Worm (Caenorhabditis elegans): ENCODE measurements around the gene T02D1.7.

T02D1.7 gene

DNA sequence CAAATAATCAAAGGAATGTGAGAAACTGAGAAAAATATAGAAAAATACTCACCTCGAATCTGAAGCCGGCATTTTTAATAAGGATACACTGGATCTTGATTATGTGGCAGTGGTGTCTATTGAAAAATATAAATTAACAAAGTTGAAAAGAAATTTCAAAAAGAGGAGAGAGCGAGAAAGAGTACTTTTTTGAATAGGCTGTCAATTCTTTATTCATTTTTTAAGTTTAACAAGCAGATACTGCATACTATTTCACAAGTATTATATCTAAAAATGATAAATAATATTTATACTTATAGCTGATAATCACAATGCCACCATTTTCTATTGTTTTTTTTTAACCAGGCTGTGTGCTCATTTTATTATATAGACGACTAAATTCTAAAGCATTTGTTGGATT lies 10.8 kb upstream of the T02D1.7 start, which contains the start of gene npr-26:
Gene npr-26, minus strand, starts transcription at position 101 of the 400 bp plus-strand sequence.
- TF ChIP-seq drap-1 (GFP tag; optimal IDR thresholded peaks at IDR 0.05), result no peak
- TF ChIP-seq nhr-76 (tag; optimal IDR thresholded peaks at IDR 0.05), result no peak
- TF ChIP-seq ces-1 (GFP tag; optimal IDR thresholded peaks at IDR 0.05), result no peak
- TF ChIP-seq snpc-4 (tag; optimal IDR thresholded peaks at IDR 0.05), result no peak
- no peak for TF ChIP-seq bed-3 (GFP tag; optimal IDR thresholded peaks at IDR 0.05)
- no peak for TF ChIP-seq lin-13 (tag; optimal IDR thresholded peaks at IDR 0.05)
- no peak for TF ChIP-seq unc-39 (tag; optimal IDR thresholded peaks at IDR 0.05)
- TF ChIP-seq mep-1 (tag; optimal IDR thresholded peaks at IDR 0.05), result no peak
- TF ChIP-seq mls-2 (tag; optimal IDR thresholded peaks at IDR 0.05), result no peak
- no peak for TF ChIP-seq elt-1 (tag; optimal IDR thresholded peaks at IDR 0.05; ENCODE audit: borderline replicate concordance, insufficient read depth)
- no peak for TF ChIP-seq ceh-39 (tag; optimal IDR thresholded peaks at IDR 0.05)
- TF ChIP-seq cnd-1 (tag; optimal IDR thresholded peaks at IDR 0.05), result no peak
- TF ChIP-seq ceh-43 (GFP tag; optimal IDR thresholded peaks at IDR 0.05), result no peak
- no peak for TF ChIP-seq blmp-1 (tag; optimal IDR thresholded peaks at IDR 0.05)
- TF ChIP-seq ceh-83 (GFP tag; optimal IDR thresholded peaks at IDR 0.05), result no peak
- no peak for TF ChIP-seq hlh-1 (tag; optimal IDR thresholded peaks at IDR 0.05)
- TF ChIP-seq ztf-11 (tag; optimal IDR thresholded peaks at IDR 0.05), result no peak
- no peak for TF ChIP-seq M03D4.4 (tag; optimal IDR thresholded peaks at IDR 0.05)

DNA sequence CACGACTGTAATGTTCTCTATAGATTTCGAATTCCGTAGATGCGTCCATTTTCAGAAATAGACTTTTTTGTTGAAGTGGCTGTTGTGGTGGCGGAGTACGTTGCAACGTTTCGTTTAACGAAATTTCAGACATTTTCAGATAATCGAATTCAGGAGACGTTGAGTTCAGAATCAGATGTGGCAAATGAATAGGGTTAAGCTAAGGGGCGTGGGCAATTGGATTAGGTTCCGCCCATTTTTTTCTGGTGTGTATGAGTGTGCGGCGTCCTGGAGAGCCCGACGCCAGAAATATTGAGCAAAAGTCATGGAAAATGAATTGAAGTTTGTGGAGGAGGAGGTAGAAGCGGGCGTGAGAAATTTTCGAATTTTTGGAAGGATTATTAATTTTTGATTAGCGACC lies 6.4 kb upstream of the T02D1.7 start:
- TF ChIP-seq ceh-43 (GFP tag; optimal IDR thresholded peaks at IDR 0.05) (no peak), pha-4 (tag; optimal IDR thresholded peaks at IDR 0.05) (no peak), M03D4.4 (tag; optimal IDR thresholded peaks at IDR 0.05) (no peak), unc-39 (tag; optimal IDR thresholded peaks at IDR 0.05) (no peak)

DNA sequence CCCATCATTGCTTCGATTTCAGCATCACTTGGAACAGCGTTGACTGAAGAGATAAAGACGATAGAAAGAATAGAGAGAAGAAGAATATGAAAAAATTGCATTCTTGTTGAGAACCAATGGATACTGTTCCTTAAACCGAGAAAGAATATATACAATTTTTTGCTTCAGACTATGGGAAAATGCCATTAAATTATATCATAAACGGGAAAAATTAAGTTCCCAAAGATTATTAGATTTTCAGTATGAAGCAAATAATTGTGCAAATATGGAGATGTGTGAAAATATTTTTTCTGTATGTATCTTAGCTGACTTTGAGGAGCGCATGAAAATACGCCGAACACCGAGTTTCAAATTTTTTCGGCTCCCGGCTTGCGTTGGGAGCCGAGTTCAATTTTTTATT lies 566 bp upstream of the T02D1.7 start, which contains the start of gene T02D1.9:
Gene T02D1.9, minus strand, starts transcription at position 101 of the 400 bp plus-strand sequence.
- TF ChIP-seq nhr-2 (tag; optimal IDR thresholded peaks at IDR 0.05), result no peak
- no peak for TF ChIP-seq ceh-43 (GFP tag; optimal IDR thresholded peaks at IDR 0.05)
- no peak for TF ChIP-seq ces-1 (GFP tag; optimal IDR thresholded peaks at IDR 0.05)
- no peak for TF ChIP-seq sptf-1 (tag; optimal IDR thresholded peaks at IDR 0.05)
- no peak for TF ChIP-seq ztf-11 (tag; optimal IDR thresholded peaks at IDR 0.05)
- no peak for TF ChIP-seq tbx-8 (GFP tag; optimal IDR thresholded peaks at IDR 0.05)
- TF ChIP-seq blmp-1 (tag; optimal IDR thresholded peaks at IDR 0.05), result no peak

DNA sequence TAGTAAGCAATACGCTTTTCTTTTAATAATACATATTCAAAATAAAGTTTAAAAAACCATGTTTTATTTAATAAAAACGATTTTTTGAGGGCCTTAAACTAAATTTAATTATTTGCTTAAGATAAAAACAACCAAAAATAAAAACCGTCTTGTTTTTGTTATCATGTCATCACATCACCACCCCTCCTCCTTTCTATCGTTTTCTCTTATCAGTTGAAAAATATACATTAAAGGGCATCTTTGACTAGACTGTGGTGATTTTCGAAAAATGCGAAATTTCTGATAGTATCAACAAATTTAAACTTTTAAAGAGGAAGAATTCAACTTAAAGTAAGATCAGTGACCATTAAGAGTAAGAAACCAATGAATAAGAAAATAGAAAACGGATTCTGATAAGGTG lies 806 bp downstream of the T02D1.7 start:
- TF ChIP-seq elt-3 (tag; optimal IDR thresholded peaks at IDR 0.05), result no peak
- no peak for TF ChIP-seq ces-1 (GFP tag; optimal IDR thresholded peaks at IDR 0.05)
- no peak for TF ChIP-seq mep-1 (tag; optimal IDR thresholded peaks at IDR 0.05)
- TF ChIP-seq sptf-1 (tag; optimal IDR thresholded peaks at IDR 0.05), result no peak
- no peak for TF ChIP-seq cnd-1 (tag; optimal IDR thresholded peaks at IDR 0.05)
- TF ChIP-seq unc-120 (tag; optimal IDR thresholded peaks at IDR 0.05; ENCODE audit: poor library complexity, severe bottlenecking), result no peak
- TF ChIP-seq ham-2 (GFP tag; optimal IDR thresholded peaks at IDR 0.05), result no peak
- TF ChIP-seq flh-1 (GFP tag; optimal IDR thresholded peaks at IDR 0.05), result no peak
- no peak for TF ChIP-seq blmp-1 (tag; optimal IDR thresholded peaks at IDR 0.05)
- no peak for TF ChIP-seq ztf-11 (tag; optimal IDR thresholded peaks at IDR 0.05)
- TF ChIP-seq nhr-12 (tag; optimal IDR thresholded peaks at IDR 0.05), result no peak
- no peak for TF ChIP-seq ceh-43 (GFP tag; optimal IDR thresholded peaks at IDR 0.05)
- no peak for TF ChIP-seq tbx-8 (GFP tag; optimal IDR thresholded peaks at IDR 0.05)
- no peak for TF ChIP-seq nhr-237 (tag; optimal IDR thresholded peaks at IDR 0.05)
- no peak for TF ChIP-seq M03D4.4 (tag; optimal IDR thresholded peaks at IDR 0.05)

DNA sequence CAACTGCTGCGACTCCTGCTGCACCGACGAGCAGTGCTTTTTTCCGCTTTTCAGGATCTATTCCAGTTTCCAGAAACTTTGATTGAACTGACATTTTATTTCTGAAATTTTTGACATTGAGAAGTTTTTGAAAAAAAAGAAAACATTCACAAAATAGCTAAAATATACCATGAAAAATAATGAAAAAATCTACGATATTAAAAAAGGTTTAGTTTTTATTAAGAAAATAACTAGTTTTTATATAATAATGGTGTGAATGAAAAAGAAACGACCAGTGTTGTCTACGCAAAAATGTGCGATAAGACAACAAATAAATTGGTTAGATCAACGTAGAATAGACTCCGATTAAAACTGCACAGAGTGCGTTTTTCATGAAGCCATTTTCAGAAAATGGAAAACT lies 1.4 kb downstream of the T02D1.7 start, which contains the start of gene pmp-4:
Gene pmp-4, minus strand, starts transcription at position 101 of the 400 bp plus-strand sequence.
- TF ChIP-seq lsy-2 (tag; optimal IDR thresholded peaks at IDR 0.05), result no peak
- TF ChIP-seq mls-2 (tag; optimal IDR thresholded peaks at IDR 0.05), result no peak
- no peak for TF ChIP-seq unc-62 (GFP tag; optimal IDR thresholded peaks at IDR 0.05)
- TF ChIP-seq unc-120 (tag; optimal IDR thresholded peaks at IDR 0.05; ENCODE audit: poor library complexity, severe bottlenecking), result no peak
- no peak for TF ChIP-seq ham-2 (GFP tag; optimal IDR thresholded peaks at IDR 0.05)
- no peak for TF ChIP-seq nhr-12 (tag; optimal IDR thresholded peaks at IDR 0.05)
- no peak for TF ChIP-seq cnd-1 (tag; optimal IDR thresholded peaks at IDR 0.05)
- TF ChIP-seq pha-4 (tag; optimal IDR thresholded peaks at IDR 0.05), result no peak
- TF ChIP-seq bed-3 (GFP tag; optimal IDR thresholded peaks at IDR 0.05), result no peak
- no peak for TF ChIP-seq sptf-1 (tag; optimal IDR thresholded peaks at IDR 0.05)
- no peak for TF ChIP-seq hlh-1 (tag; optimal IDR thresholded peaks at IDR 0.05)
- TF ChIP-seq elt-1 (tag; optimal IDR thresholded peaks at IDR 0.05; ENCODE audit: borderline replicate concordance, insufficient read depth), result no peak
- no peak for TF ChIP-seq tbx-8 (GFP tag; optimal IDR thresholded peaks at IDR 0.05)

Data from whole organism, mixed stage, embryonic.